Fruit fly (Drosophila melanogaster) Kc167 (cell line): ENCODE measurements around the gene Sema1a.

ENCODE experiments used
- Myc ChIP-seq: fragments of >200 bp; optimal IDR thresholded peaks from 2 replicates; lab custom pipeline; 2017; ENCODE audit warnings: missing external identifiers
- Sin3A ChIP-seq: fragments of >200 bp; optimal IDR thresholded peaks from 2 replicates; lab custom pipeline; 2018; ENCODE audit warnings: missing external identifiers
- h ChIP-seq: fragments of >200 bp; optimal IDR thresholded peaks from 3 replicates; lab custom pipeline; 2018; ENCODE audit warnings: missing external identifiers
- insv ChIP-seq: fragments of >200 bp; optimal IDR thresholded peaks from 3 replicates; lab custom pipeline; 2018; ENCODE audit warnings: missing external identifiers
- psq ChIP-seq: fragments of >200 bp; optimal IDR thresholded peaks from 2 replicates; lab custom pipeline; 2017; ENCODE audit warnings: missing external identifiers
- ttk ChIP-seq: sonication (Bioruptor generic); optimal IDR thresholded peaks from 2 replicates; lab custom pipeline; 2017; ENCODE audit warnings: missing external identifiers

Gene Sema1a

DNA sequence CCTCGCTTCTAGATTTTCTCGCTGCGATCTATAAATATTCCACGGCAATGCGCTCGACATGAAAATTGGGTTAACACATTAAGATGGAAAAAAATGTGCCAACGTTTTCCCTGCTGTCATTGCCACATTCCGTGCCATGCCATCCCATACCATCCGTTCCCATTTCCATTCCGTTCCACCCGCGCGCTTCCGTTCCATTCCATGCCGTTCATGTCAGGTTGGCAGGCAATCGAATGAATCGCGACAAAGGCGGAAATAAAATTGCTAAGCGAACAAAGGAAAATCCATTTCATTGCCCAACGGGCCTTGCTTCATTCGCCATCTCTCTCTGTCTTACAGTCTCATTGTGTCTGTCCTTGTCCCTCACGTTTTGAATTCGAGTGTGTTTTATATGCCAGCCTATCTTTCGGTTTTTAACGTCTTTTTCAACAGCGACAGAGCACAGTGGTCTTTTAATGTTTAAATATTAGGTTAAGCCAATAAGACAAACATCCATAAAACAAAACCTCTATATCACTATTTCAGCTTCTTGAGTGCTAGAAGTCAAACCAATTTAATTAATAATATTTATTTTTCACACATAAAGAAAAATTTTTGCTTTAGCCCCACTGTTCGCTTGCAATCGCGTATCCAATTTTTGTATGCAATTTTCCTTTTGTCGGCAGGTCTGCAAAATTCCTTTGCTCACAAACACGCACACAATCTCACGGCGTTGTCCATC, 91.9 kb downstream of the Sema1a start:
- TF ChIP-seq insv, result no peak
- no peak for TF ChIP-seq Myc (lab: Kevin White, UChicago)

DNA sequence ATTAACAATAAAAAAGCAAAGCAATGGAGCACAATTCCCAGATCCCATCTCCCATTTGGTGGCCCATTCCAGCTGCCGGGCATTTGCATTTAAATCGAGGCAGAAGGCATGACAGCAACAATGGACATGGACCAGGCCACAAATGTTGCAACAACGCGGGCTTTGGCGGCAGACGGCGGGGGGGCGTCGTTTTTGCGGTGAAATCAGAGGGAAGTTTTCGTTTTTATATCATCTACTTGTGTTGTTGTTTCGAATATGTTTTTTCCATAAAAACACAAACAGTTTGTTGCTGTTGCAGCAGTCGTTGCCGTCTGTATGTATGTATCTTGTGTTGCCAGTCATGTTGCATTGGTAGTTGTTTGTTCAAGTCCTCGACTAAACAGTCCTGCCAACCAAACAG, 117.6 kb downstream of the Sema1a start:
- TF ChIP-seq ttk (lab: Kevin White, UChicago) (no peak), insv (no peak), Myc (lab: Kevin White, UChicago) (no peak), h (lab: Kevin White, UChicago) (no peak), Sin3A (lab: Kevin White, UChicago) (no peak), psq (lab: Kevin White, UChicago) (no peak)

DNA sequence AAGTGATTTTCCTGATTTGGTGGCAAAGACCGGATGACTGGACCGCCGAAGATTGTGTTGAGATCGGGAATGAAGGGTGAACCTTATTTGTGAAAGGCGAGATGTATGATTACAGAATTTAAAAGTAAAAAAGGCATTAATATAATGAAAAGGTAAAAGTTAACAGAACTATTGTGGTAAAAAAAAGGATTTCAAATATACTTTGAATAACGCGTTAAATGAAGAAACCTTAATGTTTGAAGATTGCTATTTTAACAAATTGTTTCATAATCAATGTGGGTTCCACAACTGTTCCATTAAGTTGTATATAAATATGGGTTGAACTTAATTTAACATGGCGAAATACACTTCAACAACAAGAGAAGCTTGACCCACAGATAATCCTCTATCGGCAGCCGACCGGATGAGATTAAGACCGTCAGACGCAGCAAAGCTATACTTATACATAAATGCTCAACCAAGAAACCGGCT, 130.4 kb downstream of the Sema1a start, which contains the start of gene Glt:
Glt (plus strand) TSS at position 421 of the 471 bp plus-strand sequence.
- TF ChIP-seq h (lab: Kevin White, UChicago) (no peak), Sin3A (lab: Kevin White, UChicago) (no peak), Myc (lab: Kevin White, UChicago) (no peak), insv (no peak), ttk (lab: Kevin White, UChicago) (no peak), psq (lab: Kevin White, UChicago) (no peak)

DNA sequence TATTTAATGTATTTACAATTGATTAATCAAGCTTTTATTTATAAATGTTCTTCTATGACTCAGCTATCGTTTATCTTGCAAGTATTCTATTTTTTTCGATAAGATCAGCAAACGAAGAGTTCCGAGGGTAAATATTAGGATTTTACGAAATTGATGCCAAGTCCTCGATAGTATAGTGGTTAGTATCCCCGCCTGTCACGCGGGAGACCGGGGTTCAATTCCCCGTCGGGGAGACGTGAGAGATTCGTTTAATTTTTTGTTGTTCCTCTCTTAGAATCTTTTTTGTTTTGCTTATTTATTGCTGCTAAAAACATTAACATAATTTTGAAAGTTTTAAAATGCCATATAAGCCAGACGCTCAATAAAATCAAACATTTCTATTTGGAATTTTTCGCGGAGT, 137.0 kb downstream of the Sema1a start:
- TF ChIP-seq insv (no peak), h (lab: Kevin White, UChicago) (no peak), psq (lab: Kevin White, UChicago) (no peak), ttk (lab: Kevin White, UChicago) (no peak), Myc (lab: Kevin White, UChicago) (no peak), Sin3A (lab: Kevin White, UChicago) (no peak)

DNA sequence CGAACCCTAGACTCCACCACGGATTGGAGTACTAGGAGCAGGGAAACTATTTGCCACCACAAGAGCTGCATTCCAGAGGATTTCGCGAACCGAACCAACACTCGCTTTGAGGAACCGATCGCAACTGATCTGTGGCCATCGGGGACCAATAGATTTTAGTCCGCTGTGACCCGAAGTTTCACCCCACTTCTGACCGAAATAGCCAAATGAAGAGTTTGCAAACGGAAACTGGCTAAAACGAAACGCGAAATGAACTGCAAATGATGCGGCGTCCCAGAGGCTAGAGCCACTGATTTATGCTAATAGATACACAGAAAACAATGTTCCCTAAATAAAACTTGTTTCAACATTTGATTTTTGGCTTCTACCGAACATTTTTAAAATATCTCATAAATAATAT, 137.8 kb downstream of the Sema1a start, which contains the start of gene CG9287:
CG9287 (minus strand) TSS at position 101 of the 400 bp plus-strand sequence.
- TF ChIP-seq insv (no peak), h (lab: Kevin White, UChicago) (no peak), ttk (lab: Kevin White, UChicago) (no peak), Myc (lab: Kevin White, UChicago) (no peak), Sin3A (lab: Kevin White, UChicago) (no peak), psq (lab: Kevin White, UChicago) (no peak)

DNA sequence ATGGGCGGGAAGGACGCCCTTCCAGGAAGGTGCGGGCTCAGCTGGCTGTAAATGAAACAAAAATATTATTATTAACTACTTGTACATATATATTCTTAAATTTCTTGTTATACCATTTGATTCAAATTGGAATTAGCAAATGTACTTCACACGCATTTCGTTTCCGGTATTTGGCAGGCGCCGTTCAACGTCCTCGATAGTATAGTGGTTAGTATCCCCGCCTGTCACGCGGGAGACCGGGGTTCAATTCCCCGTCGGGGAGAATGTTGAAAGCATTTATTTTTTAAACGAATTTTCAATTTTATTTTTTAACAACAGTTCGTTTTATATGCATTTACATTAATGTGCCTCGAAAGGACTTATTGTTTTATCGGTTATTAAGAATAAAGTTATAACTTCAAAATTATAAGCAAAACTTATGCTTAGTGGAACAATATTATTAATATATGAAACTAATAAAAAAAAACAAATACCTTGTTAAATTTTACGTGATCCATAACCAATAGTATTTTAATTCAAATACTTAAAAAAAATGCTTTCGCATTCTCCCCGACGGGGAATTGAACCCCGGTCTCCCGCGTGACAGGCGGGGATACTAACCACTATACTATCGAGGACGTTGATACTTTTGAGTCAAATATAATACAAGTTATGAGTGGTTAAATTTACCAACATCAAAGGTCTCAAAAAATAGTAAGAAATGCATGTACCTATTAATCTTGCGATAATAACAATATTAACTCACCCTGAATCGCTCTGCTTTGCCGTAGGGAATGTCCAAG, 141.5 kb downstream of the Sema1a start:
- no peak for TF ChIP-seq h (lab: Kevin White, UChicago)
- TF ChIP-seq psq (lab: Kevin White, UChicago), result no peak
- no peak for TF ChIP-seq Myc (lab: Kevin White, UChicago)
- no peak for TF ChIP-seq insv
- no peak for TF ChIP-seq Sin3A (lab: Kevin White, UChicago)
- TF ChIP-seq ttk (lab: Kevin White, UChicago), result no peak

DNA sequence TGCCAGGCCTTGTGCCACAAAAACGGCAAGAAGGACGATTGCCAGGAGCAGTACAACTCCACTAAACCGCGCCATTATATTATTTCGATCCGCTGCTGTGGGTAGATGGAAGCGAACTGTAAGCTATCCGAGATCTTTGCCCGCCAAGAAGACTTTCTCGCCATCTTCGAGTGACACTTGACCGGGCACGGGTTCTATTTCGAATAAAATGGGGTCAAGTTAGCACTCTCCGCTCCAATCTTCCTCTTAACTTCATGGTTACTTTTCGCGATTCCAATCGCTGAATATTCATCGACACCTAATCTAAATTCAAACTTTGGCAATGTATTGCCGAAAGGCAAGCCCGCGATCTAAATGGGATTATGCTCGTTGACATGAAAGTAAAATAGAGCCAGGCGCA, 142.3 kb downstream of the Sema1a start, which contains the start of gene CG9289:
CG9289 (minus strand) TSS at position 101 of the 400 bp plus-strand sequence.
- TF ChIP-seq Sin3A (lab: Kevin White, UChicago) (no peak), insv (no peak), h (lab: Kevin White, UChicago) (no peak), Myc (lab: Kevin White, UChicago) (no peak), psq (lab: Kevin White, UChicago) (no peak), ttk (lab: Kevin White, UChicago) (no peak)

DNA sequence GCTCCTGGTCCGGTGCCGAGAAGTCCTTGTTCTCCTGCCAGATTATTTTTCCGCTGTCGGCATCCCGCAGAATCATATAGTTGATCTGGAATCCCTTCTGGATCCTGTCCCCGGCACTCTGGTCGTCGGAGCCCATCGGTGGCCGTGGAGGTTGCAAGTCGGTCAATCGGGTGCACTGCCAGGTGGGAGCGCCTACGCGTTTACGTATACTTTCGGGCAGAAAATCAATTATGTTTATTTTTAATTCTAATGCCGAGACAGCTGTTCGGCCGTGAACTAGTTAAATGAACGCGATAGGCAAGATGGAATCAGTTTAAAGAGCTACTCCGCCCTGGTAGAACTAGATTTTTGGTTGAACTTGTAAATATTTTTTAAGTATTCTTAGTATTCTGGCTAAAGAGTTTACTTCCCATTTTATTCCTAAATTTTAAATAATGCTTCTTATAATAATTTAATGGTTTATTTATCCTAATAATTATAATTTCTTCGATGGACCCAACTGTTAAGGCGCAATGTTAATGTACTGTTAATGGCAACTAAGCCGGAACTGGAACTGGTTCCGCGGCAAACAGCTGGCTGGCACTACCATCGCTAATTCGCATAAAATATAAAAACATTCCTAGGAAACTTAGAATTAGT, 143.8 kb downstream of the Sema1a start, which contains the start of the genes PrBP and Trs23:
PrBP (minus strand) TSS at position 288 of the 639 bp plus-strand sequence.
Trs23 (plus strand) TSS at position 564 of the 639 bp plus-strand sequence.
- TF ChIP-seq insv (no peak), ttk (lab: Kevin White, UChicago) (no peak), h (lab: Kevin White, UChicago) (no peak), psq (lab: Kevin White, UChicago) (no peak), Sin3A (lab: Kevin White, UChicago) (no peak), Myc (lab: Kevin White, UChicago) (no peak)

DNA sequence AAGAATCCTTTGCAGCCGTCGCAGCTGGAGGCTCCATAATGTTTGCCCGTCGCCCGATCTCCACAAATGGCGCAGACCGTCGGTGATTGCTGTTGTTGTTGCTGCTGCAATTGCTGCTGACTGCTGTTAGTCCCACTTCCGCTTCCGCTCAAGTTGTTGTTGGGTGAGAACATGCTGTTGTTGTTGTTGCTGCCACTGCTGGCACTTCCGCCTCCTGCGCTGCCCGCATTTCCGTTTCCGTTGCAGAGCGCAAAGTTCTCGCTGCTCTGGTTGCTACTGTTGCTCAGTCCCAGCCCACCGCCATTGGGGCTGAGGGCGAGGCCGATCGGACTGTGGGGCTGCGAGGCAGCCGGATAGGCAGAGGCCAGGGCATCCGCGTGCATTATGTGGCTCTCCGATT, 147.9 kb downstream of the Sema1a start:
- TF ChIP-seq h (lab: Kevin White, UChicago) (no peak), psq (lab: Kevin White, UChicago) (no peak), Myc (lab: Kevin White, UChicago) (no peak), insv (no peak), Sin3A (lab: Kevin White, UChicago) (no peak), ttk (lab: Kevin White, UChicago) (no peak)

DNA sequence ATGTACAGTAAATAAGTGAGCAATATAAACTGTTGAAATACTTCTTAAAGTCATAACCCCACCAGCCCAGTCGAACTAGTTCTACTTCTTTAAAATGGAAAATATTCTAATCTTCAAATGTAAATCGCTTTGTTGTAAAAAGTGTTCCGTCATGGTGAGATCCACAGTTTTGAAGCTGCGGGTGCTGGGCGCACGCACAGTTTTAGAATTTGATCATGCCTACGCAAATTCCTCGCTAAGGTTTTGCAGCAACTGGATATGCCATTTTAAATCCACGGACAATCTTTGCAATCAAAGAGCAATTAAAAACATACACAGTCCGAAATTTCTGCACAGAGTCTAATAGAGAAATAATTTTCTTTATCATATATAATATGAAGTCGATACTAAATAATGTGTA, 148.4 kb downstream of the Sema1a start:
- TF ChIP-seq ttk (lab: Kevin White, UChicago) (no peak), Myc (lab: Kevin White, UChicago) (no peak), psq (lab: Kevin White, UChicago) (no peak), insv (no peak), h (lab: Kevin White, UChicago) (no peak), Sin3A (lab: Kevin White, UChicago) (no peak)

DNA sequence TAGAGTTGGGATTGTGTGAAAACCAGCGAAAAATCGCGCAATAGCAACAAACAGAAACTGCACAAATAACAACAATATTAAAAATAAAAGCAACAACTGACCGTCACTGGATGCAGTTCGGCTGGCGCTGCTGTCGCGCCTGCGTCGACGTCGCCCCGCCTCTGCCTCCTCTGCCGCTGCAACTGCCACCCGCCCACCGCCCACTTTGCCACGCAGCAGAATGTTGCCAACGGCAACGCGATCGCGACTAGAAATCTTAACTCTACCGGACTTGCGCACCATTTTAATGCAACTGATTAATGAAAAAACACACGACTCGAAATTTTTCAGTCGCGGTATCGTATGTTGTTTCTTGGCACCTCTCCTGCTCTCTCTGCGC, 149.0 kb downstream of the Sema1a start:
- no peak for TF ChIP-seq Sin3A (lab: Kevin White, UChicago)
- TF ChIP-seq h (lab: Kevin White, UChicago), result no peak
- no peak for TF ChIP-seq psq (lab: Kevin White, UChicago)
- TF ChIP-seq insv, result no peak
- no peak for TF ChIP-seq ttk (lab: Kevin White, UChicago)
- TF ChIP-seq Myc (lab: Kevin White, UChicago), result no peak
